Fruit fly (Drosophila melanogaster): ENCODE results near the gene CG11899.

DNA sequence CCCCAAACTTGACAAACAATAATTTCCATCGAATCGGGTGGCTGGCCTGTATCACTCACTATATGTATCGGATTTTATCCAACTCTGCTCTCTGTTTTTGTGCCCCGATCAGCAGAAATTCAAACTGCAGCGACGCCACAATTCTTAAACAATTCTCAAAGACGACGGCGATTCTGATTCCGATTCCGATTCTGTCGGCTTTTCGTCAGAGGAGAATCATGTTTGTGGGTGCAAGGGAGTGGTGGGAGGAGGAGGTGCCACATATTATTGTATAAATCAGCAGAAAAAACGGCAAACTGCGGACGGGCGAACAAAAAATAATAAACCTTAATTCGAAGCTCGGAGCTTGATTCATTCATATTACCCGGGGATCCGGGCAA lies 16.2 kb downstream of the CG11899 start:
- TF ChIP-seq CG30020 (tag; optimal IDR thresholded peaks at IDR 0.05) (no peak), Doc3 (GFP tag; IDR thresholded peaks at IDR 0.05; ENCODE audit: partially characterized antibody) (no peak), CG8478 (optimal IDR thresholded peaks at IDR 0.05) (no peak), Rfx (GFP tag; IDR thresholded peaks at IDR 0.05) (no peak), CG6272 (GFP tag; IDR thresholded peaks at IDR 0.05) (no peak)

Data from whole organism, embryonic.